Worm (Caenorhabditis elegans): Measurements from ENCODE around the gene C18A3.10.
A peak's percentile ranks its signal among the peaks of the same experiment; 100 is the strongest.

The C18A3.10 gene

DNA sequence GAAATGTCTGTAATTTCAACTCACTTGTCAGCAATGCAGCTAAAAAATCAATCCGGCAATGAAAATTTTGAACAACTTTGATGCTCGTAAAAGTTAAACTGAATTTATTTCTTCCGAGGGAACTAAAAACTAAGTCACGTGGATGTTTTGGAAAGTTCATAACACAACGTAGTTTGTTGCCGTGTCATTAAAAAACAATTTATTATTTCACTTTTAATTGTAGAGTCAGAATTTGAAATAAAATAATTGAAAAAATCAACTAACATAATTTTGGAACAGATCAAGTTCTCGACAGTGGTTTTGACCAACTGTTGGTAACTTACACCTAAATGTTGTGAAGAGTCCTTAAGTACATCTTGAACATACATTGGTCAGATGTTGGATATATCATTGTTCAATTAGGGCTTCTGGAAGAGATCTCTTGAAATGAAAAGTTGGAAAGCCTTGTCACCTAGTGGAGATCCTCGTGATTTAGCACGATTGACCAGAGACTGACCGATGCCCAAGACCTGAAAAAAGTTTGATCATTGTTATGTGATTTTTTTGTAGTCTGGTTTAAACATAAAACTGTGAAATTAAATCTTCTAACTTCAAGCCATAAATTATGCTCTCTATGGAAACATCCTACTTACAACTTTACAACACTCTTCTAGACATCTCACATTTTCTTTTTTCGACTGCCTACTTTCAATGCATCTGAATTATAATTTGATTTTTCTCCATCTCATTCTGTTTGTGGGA lies 14.9 kb upstream of the C18A3.10 start, which contains the start of the genes C18A3.7 and C18A3.11:
TSS of gene C18A3.7 (minus strand) at position 101 of the 741 bp plus-strand sequence.
TSS of gene C18A3.11 (plus strand) at position 691 of the 741 bp plus-strand sequence.
- no peak for TF ChIP-seq F13C5.2 (tag; optimal IDR thresholded peaks at IDR 0.05)
- no peak for TF ChIP-seq tbx-11 (GFP tag; IDR thresholded peaks at IDR 0.05)
- TF ChIP-seq flt-1 (GFP tag; IDR thresholded peaks at IDR 0.05) = no peak

DNA sequence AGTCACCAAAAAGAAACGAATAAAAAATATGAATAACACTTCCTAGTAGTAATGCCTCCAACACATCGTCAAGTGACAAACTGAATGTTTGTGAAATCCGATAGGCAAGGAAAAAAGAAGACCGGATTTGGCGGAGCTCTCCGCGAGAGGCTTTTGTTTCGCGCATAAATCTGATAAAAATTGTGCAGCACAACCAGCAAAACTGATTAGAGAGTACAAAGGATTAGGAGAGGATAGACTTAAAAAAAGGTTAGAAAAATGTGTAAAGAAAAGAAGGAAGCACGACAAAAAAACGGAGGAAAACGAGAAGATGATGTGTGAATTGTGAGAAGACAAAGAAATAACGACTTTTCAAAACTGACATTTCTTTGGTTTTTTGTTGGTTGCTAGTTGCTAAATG lies 12.1 kb upstream of the C18A3.10 start, which contains the start of gene rab-3:
TSS of gene rab-3 (minus strand) at position 147 of the 400 bp plus-strand sequence.
- TF ChIP-seq B0310.2 (tag; optimal IDR thresholded peaks at IDR 0.05) (no peak), hmg-4 (GFP tag; optimal IDR thresholded peaks at IDR 0.05) (no peak), ama-1 (optimal IDR thresholded peaks at IDR 0.05) (no peak), pes-1 (GFP tag; IDR thresholded peaks at IDR 0.05) (no peak), tbx-37 (GFP tag; conservative IDR thresholded peaks at IDR 0.05) (no peak), aly-1 (tag; optimal IDR thresholded peaks at IDR 0.05) (no peak), hnd-1 (tag; optimal IDR thresholded peaks at IDR 0.05) (no peak), sea-1 (GFP tag; conservative IDR thresholded peaks at IDR 0.05) (no peak), tbx-11 (GFP tag; IDR thresholded peaks at IDR 0.05) (no peak)

DNA sequence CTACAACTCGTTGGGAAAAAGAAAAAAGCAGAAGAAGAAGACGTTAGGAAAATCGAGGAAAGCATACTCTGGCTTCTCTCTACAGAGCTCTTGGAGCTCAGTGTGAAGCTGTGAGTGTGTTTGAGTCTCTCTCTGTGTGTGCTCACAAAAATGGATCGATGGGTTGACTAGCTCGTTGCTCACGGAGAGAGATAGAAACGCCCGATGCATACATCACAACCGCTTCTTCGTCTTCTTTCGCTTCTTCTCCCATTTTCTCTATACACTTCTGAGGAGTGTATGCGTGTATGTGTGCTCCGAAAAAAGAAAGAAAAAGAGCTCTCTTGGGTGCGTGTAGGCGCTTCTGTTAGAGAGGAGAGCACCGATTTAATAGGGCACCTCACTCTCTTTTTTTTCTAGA lies 9.4 kb upstream of the C18A3.10 start:
- no peak for TF ChIP-seq ets-7 (tag; optimal IDR thresholded peaks at IDR 0.05)
- TF ChIP-seq ama-1 (optimal IDR thresholded peaks at IDR 0.05) = no peak
- no peak for TF ChIP-seq ceh-36 (tag; optimal IDR thresholded peaks at IDR 0.05)
- no peak for TF ChIP-seq sea-1 (GFP tag; conservative IDR thresholded peaks at IDR 0.05)
- TF ChIP-seq hmg-4 (GFP tag; optimal IDR thresholded peaks at IDR 0.05) = no peak
- TF ChIP-seq aly-1 (tag; optimal IDR thresholded peaks at IDR 0.05) = no peak
- TF ChIP-seq tbx-11 (GFP tag; IDR thresholded peaks at IDR 0.05) = no peak
- TF ChIP-seq ceh-13 (GFP tag; optimal IDR thresholded peaks at IDR 0.05) = no peak
- TF ChIP-seq tra-4 (tag; optimal IDR thresholded peaks at IDR 0.05) = no peak
- no peak for TF ChIP-seq scrt-1 (GFP tag; IDR thresholded peaks at IDR 0.05)
- no peak for TF ChIP-seq hmbx-1 (tag; optimal IDR thresholded peaks at IDR 0.05)
- TF ChIP-seq flt-1 (GFP tag; IDR thresholded peaks at IDR 0.05) = no peak
- TF ChIP-seq B0310.2 (tag; optimal IDR thresholded peaks at IDR 0.05) = no peak
- no peak for TF ChIP-seq tbx-37 (GFP tag; conservative IDR thresholded peaks at IDR 0.05)

DNA sequence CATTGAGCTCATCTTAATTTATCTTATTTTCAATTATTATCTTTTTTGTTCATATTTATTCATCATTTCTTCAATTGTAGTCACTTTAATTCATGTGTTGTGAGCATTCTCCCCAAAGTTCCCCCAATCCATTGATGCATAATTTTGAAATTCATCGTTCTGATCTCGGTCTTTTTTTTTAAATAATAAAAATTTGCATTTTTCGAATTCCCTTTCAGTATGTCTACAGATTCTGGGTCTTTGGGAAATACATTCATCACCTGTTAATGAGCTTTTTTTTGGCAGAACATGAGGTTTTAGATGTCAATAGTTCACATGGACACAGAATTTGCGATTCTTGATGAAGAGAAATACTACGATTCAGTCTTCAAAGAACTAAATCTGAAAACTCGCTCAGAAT lies 4.2 kb upstream of the C18A3.10 start, which contains the start of gene damt-1:
TSS of gene damt-1 (plus strand) at position 301 of the 400 bp plus-strand sequence.
- TF ChIP-seq ama-1 (optimal IDR thresholded peaks at IDR 0.05) = no peak
- no peak for TF ChIP-seq ceh-36 (tag; optimal IDR thresholded peaks at IDR 0.05)
- no peak for TF ChIP-seq ets-7 (tag; optimal IDR thresholded peaks at IDR 0.05)
- TF ChIP-seq hmbx-1 (tag; optimal IDR thresholded peaks at IDR 0.05) = no peak
- TF ChIP-seq tbx-11 (GFP tag; IDR thresholded peaks at IDR 0.05) = no peak

DNA sequence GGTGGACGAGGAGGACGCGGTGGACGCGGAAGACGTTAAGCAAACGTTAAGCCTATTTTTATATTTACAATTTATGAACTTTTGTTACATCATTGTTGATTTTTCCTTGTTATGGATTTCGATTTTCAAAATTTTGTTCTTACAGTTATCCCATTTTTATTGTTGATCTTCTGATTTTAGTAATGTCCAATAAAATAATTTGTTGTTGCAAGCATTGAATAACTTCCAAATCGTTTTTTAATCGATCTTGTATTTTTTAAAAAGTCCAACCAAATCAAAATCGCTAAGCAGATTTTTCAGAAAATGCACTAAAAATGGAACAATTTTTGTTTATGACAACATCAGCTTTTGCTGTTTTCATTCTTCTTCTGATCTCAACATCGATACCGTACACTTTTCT lies 2.2 kb upstream of the C18A3.10 start, which contains the start of gene zipt-3:
TSS of gene zipt-3 (plus strand) at position 301 of the 400 bp plus-strand sequence.
- no peak for TF ChIP-seq hnd-1 (tag; optimal IDR thresholded peaks at IDR 0.05)
- TF ChIP-seq flt-1 (GFP tag; IDR thresholded peaks at IDR 0.05) = no peak
- no peak for TF ChIP-seq B0310.2 (tag; optimal IDR thresholded peaks at IDR 0.05)
- TF ChIP-seq aly-1 (tag; optimal IDR thresholded peaks at IDR 0.05) = no peak
- TF ChIP-seq hmg-4 (GFP tag; optimal IDR thresholded peaks at IDR 0.05) = no peak
- TF ChIP-seq tra-4 (tag; optimal IDR thresholded peaks at IDR 0.05) = no peak
- TF ChIP-seq pes-1 (GFP tag; IDR thresholded peaks at IDR 0.05) = no peak
- TF ChIP-seq ceh-36 (tag; optimal IDR thresholded peaks at IDR 0.05) = no peak
- no peak for TF ChIP-seq F13C5.2 (tag; optimal IDR thresholded peaks at IDR 0.05)
- TF ChIP-seq ceh-13 (GFP tag; optimal IDR thresholded peaks at IDR 0.05) = no peak
- TF ChIP-seq tbx-11 (GFP tag; IDR thresholded peaks at IDR 0.05) = no peak
- TF ChIP-seq hmbx-1 (tag; optimal IDR thresholded peaks at IDR 0.05) = no peak
- no peak for TF ChIP-seq ama-1 (optimal IDR thresholded peaks at IDR 0.05)
- no peak for TF ChIP-seq scrt-1 (GFP tag; IDR thresholded peaks at IDR 0.05)
- TF ChIP-seq ets-7 (tag; optimal IDR thresholded peaks at IDR 0.05) = no peak

DNA sequence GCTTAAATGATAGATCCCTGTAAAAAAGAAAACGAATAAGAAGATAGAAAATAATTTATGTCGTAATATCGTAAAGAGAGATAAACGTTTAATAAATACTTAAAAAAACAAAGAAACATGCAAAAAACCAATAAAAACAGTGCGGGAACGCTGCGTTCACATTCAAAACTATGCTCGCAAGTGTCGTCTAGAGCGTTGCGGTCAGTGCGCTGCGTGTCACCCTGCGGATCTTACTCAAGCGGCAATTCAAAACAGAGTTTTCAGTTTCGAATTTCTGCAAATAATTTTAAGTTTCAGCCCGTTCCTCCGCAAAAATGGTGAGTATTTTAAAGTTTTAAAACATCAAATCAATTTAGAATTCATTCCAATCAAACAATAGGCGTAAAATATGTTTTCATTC lies 838 bp downstream of the C18A3.10 start, which contains the start of the genes tiar-1 and lelo-4:
TSS of gene tiar-1 (minus strand) at position 17 of the 400 bp plus-strand sequence.
TSS of gene lelo-4 (plus strand) at position 118 of the 400 bp plus-strand sequence.
- TF ChIP-seq flt-1 (GFP tag; IDR thresholded peaks at IDR 0.05) (no peak), hmg-4 (GFP tag; optimal IDR thresholded peaks at IDR 0.05) (peak; percentile 7), tra-4 (tag; optimal IDR thresholded peaks at IDR 0.05) (no peak), tbx-11 (GFP tag; IDR thresholded peaks at IDR 0.05) (no peak), F13C5.2 (tag; optimal IDR thresholded peaks at IDR 0.05) (peak; percentile 29), ets-7 (tag; optimal IDR thresholded peaks at IDR 0.05) (no peak)

DNA sequence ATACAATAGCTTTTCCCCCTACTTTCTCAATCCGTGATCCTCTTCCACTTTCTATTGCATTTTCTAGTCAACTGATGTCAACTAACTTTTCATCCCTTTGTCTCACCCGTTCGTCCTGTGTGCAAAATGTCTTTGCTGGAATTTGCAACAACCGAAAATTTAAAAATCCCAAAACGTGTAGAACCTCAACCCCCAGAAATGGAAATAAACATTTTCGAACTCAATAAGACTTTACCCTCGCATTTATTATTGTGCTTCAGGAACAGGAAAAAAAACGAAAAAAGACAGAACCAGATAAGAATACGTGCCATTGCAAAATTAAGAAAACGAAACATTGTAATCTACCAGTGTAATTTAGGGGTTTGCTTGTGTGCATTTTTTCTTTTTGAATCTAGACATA lies 3.5 kb downstream of the C18A3.10 start:
- TF ChIP-seq F13C5.2 (tag; optimal IDR thresholded peaks at IDR 0.05) (no peak), ama-1 (optimal IDR thresholded peaks at IDR 0.05) (peak; percentile 28)

DNA sequence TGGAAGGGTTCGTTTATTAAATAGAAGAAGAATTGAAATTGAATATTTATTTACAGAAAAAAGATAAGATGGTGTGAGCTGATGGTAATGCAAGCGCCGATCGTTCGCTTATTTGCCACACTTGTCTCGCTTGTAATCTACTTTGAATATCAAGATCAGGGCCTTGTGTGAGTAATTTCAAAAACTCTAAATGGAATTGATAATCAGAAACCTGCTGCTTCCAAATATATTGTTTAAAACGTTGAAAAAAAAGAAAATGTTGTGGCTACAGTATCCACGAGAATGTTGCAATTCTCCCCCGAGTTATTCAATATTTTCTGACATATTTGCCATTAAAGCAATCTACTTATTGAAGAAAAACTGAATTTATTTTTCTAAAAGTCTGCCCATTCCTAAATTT lies 4.8 kb downstream of the C18A3.10 start:
- TF ChIP-seq sea-1 (GFP tag; conservative IDR thresholded peaks at IDR 0.05) (no peak), F13C5.2 (tag; optimal IDR thresholded peaks at IDR 0.05) (no peak), hnd-1 (tag; optimal IDR thresholded peaks at IDR 0.05) (no peak), aly-1 (tag; optimal IDR thresholded peaks at IDR 0.05) (no peak), ets-7 (tag; optimal IDR thresholded peaks at IDR 0.05) (no peak), tbx-37 (GFP tag; conservative IDR thresholded peaks at IDR 0.05) (no peak), ceh-36 (tag; optimal IDR thresholded peaks at IDR 0.05) (no peak), ama-1 (optimal IDR thresholded peaks at IDR 0.05) (no peak), ceh-13 (GFP tag; optimal IDR thresholded peaks at IDR 0.05) (no peak), flt-1 (GFP tag; IDR thresholded peaks at IDR 0.05) (no peak), pes-1 (GFP tag; IDR thresholded peaks at IDR 0.05) (no peak), scrt-1 (GFP tag; IDR thresholded peaks at IDR 0.05) (no peak), tra-4 (tag; optimal IDR thresholded peaks at IDR 0.05) (no peak), hmg-4 (GFP tag; optimal IDR thresholded peaks at IDR 0.05) (no peak), hmbx-1 (tag; optimal IDR thresholded peaks at IDR 0.05) (no peak), tbx-11 (GFP tag; IDR thresholded peaks at IDR 0.05) (no peak)
